Worm (Caenorhabditis elegans): ENCODE results near the gene irld-48.

DNA sequence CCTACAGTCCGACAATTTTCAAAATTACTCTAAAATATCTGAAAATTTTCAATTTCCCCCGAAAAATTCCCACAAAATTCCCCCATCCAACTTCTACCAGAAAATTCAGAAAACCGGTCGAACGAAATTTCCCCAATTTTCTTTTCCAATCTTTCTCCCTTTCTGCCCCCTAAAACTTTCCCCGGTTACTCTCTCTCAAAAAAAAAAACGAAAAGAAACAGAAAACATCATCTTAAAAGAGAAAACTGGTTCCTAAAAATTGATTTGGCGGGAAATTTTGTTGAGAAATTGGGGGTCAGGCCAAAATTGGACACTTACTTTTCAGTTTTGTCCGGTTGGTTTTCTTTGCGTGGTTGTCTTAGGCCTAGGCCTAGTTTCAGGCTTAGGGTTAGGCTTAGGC is 21.8 kb downstream of the irld-48 start:
- TF ChIP-seq nhr-21 (tag; optimal IDR thresholded peaks at IDR 0.05) (no peak), skn-1 (tag; optimal IDR thresholded peaks at IDR 0.05) (no peak), ceh-82 (tag; optimal IDR thresholded peaks at IDR 0.05) (no peak), nhr-11 (tag; optimal IDR thresholded peaks at IDR 0.05) (no peak), lin-39 (tag; optimal IDR thresholded peaks at IDR 0.05) (no peak), lsy-2 (tag; optimal IDR thresholded peaks at IDR 0.05) (no peak), R02D3.7 (tag; optimal IDR thresholded peaks at IDR 0.05) (no peak), elt-1 (tag; optimal IDR thresholded peaks at IDR 0.05) (no peak), nhr-10 (tag; optimal IDR thresholded peaks at IDR 0.05) (no peak)
